Fruit fly (Drosophila melanogaster) whole organism, embryonic: ENCODE results near the gene Dcps.

ENCODE experiments used
- B-H1 ChIP-seq: fragments of 200-800 bp; sonication (Bioruptor generic); IDR thresholded peaks from 3 replicates; pipeline ENCODE4 v1.3.6; 2022; ENCODE audit warnings: missing biosample characterization, missing genetic modification characterization
- CG10209 ChIP-seq: fragments of 200-800 bp; sonication (Bioruptor generic); optimal IDR thresholded peaks from 3 replicates; lab custom pipeline; 2017; ENCODE audit warnings: missing biosample characterization, mild to moderate bottlenecking, missing genetic modification characterization, missing genetic modification reagents
- CG10979 ChIP-seq: fragments of 200-800 bp; sonication (Bioruptor generic); optimal IDR thresholded peaks from 2 replicates; lab custom pipeline; 2018; ENCODE audit warnings: missing biosample characterization, mild to moderate bottlenecking, missing genetic modification characterization, moderate library complexity
- CG11504 ChIP-seq: fragments of 200-800 bp; sonication (Bioruptor generic); optimal IDR thresholded peaks from 3 replicates; lab custom pipeline; 2019; ENCODE audit warnings: missing biosample characterization, mild to moderate bottlenecking, missing genetic modification characterization, moderate library complexity
- CG14667 ChIP-seq: fragments of 200-800 bp; sonication (Bioruptor generic); IDR thresholded peaks from 2 replicates; pipeline ENCODE4 v1.3.6; 2022; ENCODE audit warnings: missing biosample characterization, missing genetic modification characterization
- CG16779 ChIP-seq: fragments of 200-800 bp; sonication (Bioruptor generic); IDR thresholded peaks from 2 replicates; pipeline ENCODE4 v1.3.6; 2022; ENCODE audit warnings: missing biosample characterization, missing genetic modification characterization
- CG16863 ChIP-seq: fragments of 200-800 bp; sonication (Bioruptor generic); optimal IDR thresholded peaks from 3 replicates; lab custom pipeline; 2016; ENCODE audit warnings: missing biosample characterization, missing genetic modification characterization
- CG17385 ChIP-seq: fragments of 200-800 bp; sonication (Bioruptor generic); optimal IDR thresholded peaks from 3 replicates; lab custom pipeline; 2018; ENCODE audit warnings: missing biosample characterization, mild to moderate bottlenecking, missing genetic modification characterization
- CG18011 ChIP-seq: fragments of 200-800 bp; sonication (Bioruptor generic); optimal IDR thresholded peaks from 2 replicates; lab custom pipeline; 2017; ENCODE audit warnings: missing biosample characterization, missing genetic modification characterization, mild to moderate bottlenecking, moderate library complexity, missing genotype
- CG31224 ChIP-seq: fragments of 200-800 bp; sonication (Bioruptor generic); IDR thresholded peaks from 2 replicates; pipeline ENCODE4 v1.3.6; 2022; ENCODE audit warnings: missing biosample characterization, missing genetic modification characterization
- CG32767 ChIP-seq: fragments of 200-800 bp; sonication (Bioruptor generic); IDR thresholded peaks from 2 replicates; pipeline ENCODE4 v1.3.6; 2022; ENCODE audit warnings: missing biosample characterization, missing genetic modification characterization
- CG5245 ChIP-seq: fragments of 200-800 bp; sonication (Bioruptor generic); optimal IDR thresholded peaks from 3 replicates; lab custom pipeline; 2016; ENCODE audit warnings: missing biosample characterization, missing genetic modification characterization
- CG6175 ChIP-seq: fragments of 200-800 bp; sonication (Bioruptor generic); IDR thresholded peaks from 3 replicates; pipeline ENCODE4 v1.3.6; 2022; ENCODE audit warnings: missing biosample characterization, missing genetic modification characterization
- CG6791 ChIP-seq: fragments of 200-800 bp; sonication (Bioruptor generic); IDR thresholded peaks from 3 replicates; pipeline ENCODE4 v1.3.6; 2022; ENCODE audit warnings: missing biosample characterization, missing genetic modification characterization; ENCODE audit not compliant: partially characterized antibody
- CG7786 ChIP-seq: fragments of 200-800 bp; sonication (Bioruptor generic); optimal IDR thresholded peaks from 2 replicates; lab custom pipeline; 2016; ENCODE audit warnings: missing biosample characterization, missing genetic modification characterization
- CG8281 ChIP-seq: fragments of 200-800 bp; sonication (Bioruptor generic); optimal IDR thresholded peaks from 2 replicates; lab custom pipeline; 2018; ENCODE audit warnings: missing biosample characterization, mild to moderate bottlenecking, missing genetic modification characterization, moderate library complexity
- CG9797 ChIP-seq: fragments of 200-800 bp; sonication (Bioruptor generic); optimal IDR thresholded peaks from 3 replicates; lab custom pipeline; 2018; ENCODE audit warnings: missing biosample characterization, mild to moderate bottlenecking, missing genetic modification characterization
- D ChIP-seq, 2 experiments: fragments of 200-800 bp in 1 of 2; fragments of >200 bp in 1 of 2; sonication (Bioruptor generic) in 1 of 2; optimal IDR thresholded peaks; 2 replicates in 1 of 2; 3 replicates in 1 of 2; lab custom pipeline; 2017; ENCODE audit warnings: mild to moderate bottlenecking in 1 of 2, missing biosample characterization in 1 of 2, missing genetic modification characterization in 1 of 2, missing genetic modification reagents in 1 of 2
- Dbx ChIP-seq: fragments of 200-800 bp; sonication (Bioruptor generic); IDR thresholded peaks from 3 replicates; pipeline ENCODE4 v1.3.6; 2022; ENCODE audit warnings: missing biosample characterization, missing genetic modification characterization
- Ets65A ChIP-seq: fragments of 200-800 bp; sonication (Bioruptor generic); peaks from one replicate; lab custom pipeline; 2016; ENCODE audit warnings: missing biosample characterization, missing genetic modification characterization
- Fer1 ChIP-seq: fragments of 200-800 bp; sonication (Bioruptor generic); optimal IDR thresholded peaks from 2 replicates; lab custom pipeline; 2017; ENCODE audit warnings: missing biosample characterization, mild to moderate bottlenecking, missing genetic modification characterization
- Fer2 ChIP-seq: fragments of 200-800 bp; sonication (Bioruptor generic); optimal IDR thresholded peaks from 2 replicates; lab custom pipeline; 2018; ENCODE audit warnings: missing biosample characterization, mild to moderate bottlenecking, missing genetic modification characterization, moderate library complexity
- HmgD ChIP-seq: fragments of 200-800 bp; sonication (Bioruptor generic); optimal IDR thresholded peaks from 3 replicates; lab custom pipeline; 2016; ENCODE audit warnings: missing biosample characterization, missing genetic modification characterization
- Kr ChIP-seq: fragments of 200-800 bp; sonication (Bioruptor generic); optimal IDR thresholded peaks from 2 replicates; lab custom pipeline; 2017; ENCODE audit warnings: missing biosample characterization, mild to moderate bottlenecking, missing genetic modification characterization
- Lpt ChIP-seq: fragments of >200 bp; optimal IDR thresholded peaks from 2 replicates; lab custom pipeline; 2018; ENCODE audit warnings: missing biosample characterization, missing genetic modification characterization
- MESR4 ChIP-seq: fragments of 200-800 bp; sonication (Bioruptor generic); optimal IDR thresholded peaks from 2 replicates; lab custom pipeline; 2018; ENCODE audit warnings: missing biosample characterization, mild to moderate bottlenecking, missing genetic modification characterization, moderate library complexity
- Med ChIP-seq: fragments of 200-800 bp; sonication (Bioruptor generic); peaks from one replicate; lab custom pipeline; 2016; ENCODE audit warnings: missing biosample characterization, missing genetic modification characterization, mild to moderate bottlenecking, inconsistent platforms, moderate library complexity
- Neu2 ChIP-seq: fragments of 200-800 bp; sonication (Bioruptor generic); optimal IDR thresholded peaks from 3 replicates; lab custom pipeline; 2016; ENCODE audit warnings: missing biosample characterization, missing genetic modification characterization, borderline replicate concordance
- Nf-YA ChIP-seq: fragments of 200-800 bp; sonication (Bioruptor generic); IDR thresholded peaks from 2 replicates; pipeline ENCODE4 v1.3.6; 2022; ENCODE audit warnings: missing biosample characterization, missing genetic modification characterization
- NfI ChIP-seq: fragments of 200-800 bp; sonication (Bioruptor generic); optimal IDR thresholded peaks from 3 replicates; lab custom pipeline; 2018; ENCODE audit warnings: missing biosample characterization, mild to moderate bottlenecking, missing genetic modification characterization, moderate library complexity
- Side ChIP-seq: fragments of 200-800 bp; sonication (Bioruptor generic); optimal IDR thresholded peaks from 2 replicates; lab custom pipeline; 2016; ENCODE audit warnings: missing biosample characterization, missing genetic modification characterization
- Sry-δ ChIP-seq: fragments of 200-800 bp; sonication (Bioruptor generic); optimal IDR thresholded peaks from 2 replicates; lab custom pipeline; 2016; ENCODE audit warnings: missing biosample characterization, missing genetic modification characterization
- Xrp1 ChIP-seq: fragments of 200-800 bp; sonication (Bioruptor generic); IDR thresholded peaks from 2 replicates; pipeline ENCODE4 v1.3.6; 2022; ENCODE audit warnings: missing biosample characterization, missing genetic modification characterization
- YL-1 ChIP-seq: fragments of 200-800 bp; sonication (Bioruptor generic); optimal IDR thresholded peaks from 3 replicates; lab custom pipeline; 2017; ENCODE audit warnings: missing biosample characterization, mild to moderate bottlenecking, missing genetic modification characterization
- chn ChIP-seq: fragments of 200-800 bp; sonication (Bioruptor generic); optimal IDR thresholded peaks from 2 replicates; lab custom pipeline; 2016; ENCODE audit warnings: missing biosample characterization, missing genetic modification characterization
- crc ChIP-seq: fragments of 200-800 bp; sonication (Bioruptor generic); optimal IDR thresholded peaks from 2 replicates; lab custom pipeline; 2016; ENCODE audit warnings: missing biosample characterization, missing genetic modification characterization
- cwo ChIP-seq: fragments of 200-800 bp; sonication (Bioruptor generic); optimal IDR thresholded peaks from 3 replicates; lab custom pipeline; 2017; ENCODE audit warnings: missing biosample characterization, missing genetic modification characterization, mild to moderate bottlenecking, moderate library complexity, missing genetic modification reagents
- fd96Cb ChIP-seq: fragments of 200-800 bp; sonication (Bioruptor generic); optimal IDR thresholded peaks from 2 replicates; lab custom pipeline; 2018; ENCODE audit warnings: missing biosample characterization, mild to moderate bottlenecking, missing genetic modification characterization, moderate library complexity
- gcm ChIP-seq: fragments of 200-800 bp; sonication (Bioruptor generic); optimal IDR thresholded peaks from 2 replicates; lab custom pipeline; 2019; ENCODE audit warnings: missing biosample characterization, mild to moderate bottlenecking, missing genetic modification characterization, moderate library complexity
- grau ChIP-seq: fragments of 200-800 bp; optimal IDR thresholded peaks from 3 replicates; lab custom pipeline; 2019; ENCODE audit warnings: missing biosample characterization, mild to moderate bottlenecking, missing genetic modification characterization, moderate library complexity
- hbn ChIP-seq: fragments of 200-800 bp; sonication (Bioruptor generic); IDR thresholded peaks from 2 replicates; pipeline ENCODE4 v1.3.6; 2022; ENCODE audit warnings: missing biosample characterization, missing genetic modification characterization; ENCODE audit not compliant: partially characterized antibody
- phol ChIP-seq: fragments of 200-800 bp; sonication (Bioruptor generic); optimal IDR thresholded peaks from 3 replicates; lab custom pipeline; 2018; ENCODE audit warnings: missing biosample characterization, mild to moderate bottlenecking, missing genetic modification characterization, moderate library complexity
- shn ChIP-seq: fragments of 200-800 bp; sonication (Bioruptor generic); optimal IDR thresholded peaks from 3 replicates; lab custom pipeline; 2016; ENCODE audit warnings: missing biosample characterization, missing genetic modification characterization
- vvl ChIP-seq: fragments of 200-800 bp; sonication (Bioruptor generic); IDR thresholded peaks from 2 replicates; pipeline ENCODE4 v1.3.6; 2022; ENCODE audit warnings: missing biosample characterization, missing genetic modification characterization
- wdn ChIP-seq: fragments of 200-800 bp; sonication (Bioruptor generic); IDR thresholded peaks from 2 replicates; pipeline ENCODE4 v1.3.6; 2022; ENCODE audit warnings: missing biosample characterization, missing genetic modification characterization
- wor ChIP-seq: fragments of 200-800 bp; sonication (Bioruptor generic); IDR thresholded peaks from 2 replicates; pipeline ENCODE4 v1.3.6; 2022; ENCODE audit warnings: missing biosample characterization, missing genetic modification characterization
- zen2 ChIP-seq: fragments of 200-800 bp; sonication (Bioruptor generic); IDR thresholded peaks from 3 replicates; pipeline ENCODE4 v1.3.6; 2022; ENCODE audit warnings: missing biosample characterization, missing genetic modification characterization; ENCODE audit not compliant: partially characterized antibody

Gene Dcps

dm6 chr3R:5789025-5789953, 34.7 kb upstream of the Dcps start, which contains the start of the genes Hat1 and Rpn5 (continued):
- TF ChIP-seq CG31224 (GFP tag; lab: Robert Waterston, UW) (peak; percentile 58), Xrp1 (GFP tag; lab: Robert Waterston, UW) (peak; percentile 70; the same call in 1 of the 2 replicates), CG14667 (GFP tag; lab: Robert Waterston, UW) (peak; percentile 33; the same call in 1 of the 2 replicates), CG11504 (tag; lab: Kevin White, UChicago) (peak; percentile 78), Nf-YA (no peak), CG6791 (GFP tag; lab: Robert Waterston, UW) (peak; percentile 64; the same call in 1 of the 3 replicates), Fer1 (peak; percentile 52), chn (peak; percentile 91), cwo (peak; percentile 62), Fer2 (tag; lab: Kevin White, UChicago) (peak; percentile 47), Med (peak; percentile 97), vvl (GFP tag; lab: Robert Waterston, UW) (peak; percentile 59; the same call in 1 of the 2 replicates), Side (GFP tag; lab: Kevin White, UChicago) (peak; percentile 90), Lpt (GFP tag; lab: Kevin White, UChicago) (no peak), fd96Cb (tag; lab: Kevin White, UChicago) (peak; percentile 67), Ets65A (GFP tag; lab: Kevin White, UChicago) (peak; percentile 99), crc (GFP tag; lab: Kevin White, UChicago) (peak; percentile 80), Dbx (GFP tag; lab: Robert Waterston, UW) (peak; percentile 79; the same call in 2 of the 3 replicates), CG18011 (GFP tag; lab: Kevin White, UChicago) (peak; percentile 69), shn (GFP tag; lab: Kevin White, UChicago) (peak; percentile 91), CG32767 (GFP tag; lab: Robert Waterston, UW) (no peak), CG10979 (tag; lab: Kevin White, UChicago) (peak; percentile 79), CG8281 (tag; lab: Kevin White, UChicago) (peak; percentile 36), grau (tag; lab: Kevin White, UChicago) (peak; percentile 67), Neu2 (peak; percentile 74), CG10209 (GFP tag; lab: Kevin White, UChicago) (peak; percentile 77), CG6175 (GFP tag; lab: Robert Waterston, UW) (no peak), YL-1 (GFP tag; lab: Kevin White, UChicago) (peak; percentile 63), Kr (no peak), wor (peak; percentile 58; the same call in 1 of the 2 replicates), wdn (GFP tag; lab: Robert Waterston, UW) (no peak), CG7786 (peak; percentile 93), CG16863 (peak; percentile 92), CG9797 (GFP tag; lab: Kevin White, UChicago) (peak; percentile 41), HmgD (GFP tag; lab: Kevin White, UChicago) (peak; percentile 88), MESR4 (GFP tag; lab: Kevin White, UChicago) (peak; percentile 35), CG16779 (GFP tag; lab: Robert Waterston, UW) (peak; percentile 46; the same call in 1 of the 2 replicates), zen2 (GFP tag; lab: Robert Waterston, UW) (peak; percentile 66; the same call in 2 of the 3 replicates), CG17385 (peak; percentile 66), CG5245 (peak; percentile 82), B-H1 (peak; percentile 56; the same call in 2 of the 3 replicates), hbn (GFP tag; lab: Robert Waterston, UW) (peak; percentile 71), NfI (GFP tag; lab: Kevin White, UChicago) (peak; percentile 65), D (optimal IDR thresholded peaks at IDR 0.05; lab: Kevin White, UChicago) (no peak), D (GFP tag; optimal IDR thresholded peaks at IDR 0.05; lab: Kevin White, UChicago) (peak; percentile 72), gcm (GFP tag; lab: Kevin White, UChicago) (peak; percentile 0), Sry-δ (GFP tag; lab: Kevin White, UChicago) (peak; percentile 85), phol (tag; lab: Kevin White, UChicago) (peak; percentile 84)
